Worm (Caenorhabditis elegans): ENCODE measurements around the gene C06E7.4.

Gene C06E7.4

DNA sequence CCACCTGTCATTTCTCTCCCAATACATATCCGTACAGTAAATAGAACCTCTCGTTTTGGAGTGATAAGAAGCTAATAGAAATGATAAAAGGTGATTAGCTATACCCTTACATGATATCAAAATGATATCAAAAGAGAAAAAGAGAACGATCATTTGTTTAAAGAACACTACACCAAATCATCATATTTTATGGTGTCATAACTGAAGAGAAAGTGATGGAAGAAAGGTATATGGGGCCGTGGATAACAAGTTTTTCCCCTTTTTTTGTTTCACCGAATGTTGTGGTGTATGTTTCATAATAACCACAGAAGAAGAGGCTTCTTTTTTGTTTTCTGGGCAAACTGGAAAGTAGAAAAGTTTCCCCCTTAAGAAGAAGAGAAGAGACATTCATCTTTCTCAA, 1.6 kb downstream of the C06E7.4 start:
- TF ChIP-seq unc-62 (GFP tag; optimal IDR thresholded peaks at IDR 0.05), result no peak

DNA sequence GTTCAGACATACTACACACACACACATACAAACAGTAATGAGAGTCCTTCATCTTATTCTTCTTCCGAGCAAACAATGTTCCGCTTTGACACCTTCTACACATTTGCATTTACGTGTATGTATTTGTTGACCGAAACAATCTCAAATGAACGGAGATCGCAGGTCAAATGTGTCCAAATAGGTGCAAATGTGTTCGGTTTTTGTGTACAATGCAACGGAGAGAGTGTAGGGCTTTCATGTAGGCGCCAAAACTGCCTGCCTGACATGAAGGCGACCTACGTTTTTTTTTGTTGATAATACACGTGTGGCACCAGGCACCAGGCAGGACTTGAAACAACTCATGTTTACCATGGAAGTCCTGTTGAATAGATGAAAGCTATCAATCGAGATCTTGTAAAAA, 2.8 kb downstream of the C06E7.4 start:
- TF ChIP-seq unc-62 (GFP tag; optimal IDR thresholded peaks at IDR 0.05), result no peak

DNA sequence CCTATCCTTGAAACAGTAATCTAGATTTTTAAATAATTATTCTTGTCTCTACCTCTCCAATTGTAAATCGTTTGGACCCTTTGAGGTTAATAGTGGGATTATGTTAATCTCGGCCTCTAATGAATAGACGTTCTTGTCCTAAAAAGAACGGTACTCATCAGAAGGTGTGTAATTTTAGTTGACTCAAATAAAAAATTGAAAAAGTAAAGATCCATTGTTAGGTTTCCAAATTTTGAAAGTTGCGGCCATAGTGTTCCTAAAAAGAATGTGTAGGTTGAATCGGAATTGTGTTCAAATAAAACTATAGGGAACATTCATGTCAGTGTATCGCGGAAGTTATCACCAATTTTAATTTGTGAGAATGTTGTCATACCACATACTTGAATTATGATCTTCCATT, 4.2 kb downstream of the C06E7.4 start:
- no peak for TF ChIP-seq unc-62 (GFP tag; optimal IDR thresholded peaks at IDR 0.05)

DNA sequence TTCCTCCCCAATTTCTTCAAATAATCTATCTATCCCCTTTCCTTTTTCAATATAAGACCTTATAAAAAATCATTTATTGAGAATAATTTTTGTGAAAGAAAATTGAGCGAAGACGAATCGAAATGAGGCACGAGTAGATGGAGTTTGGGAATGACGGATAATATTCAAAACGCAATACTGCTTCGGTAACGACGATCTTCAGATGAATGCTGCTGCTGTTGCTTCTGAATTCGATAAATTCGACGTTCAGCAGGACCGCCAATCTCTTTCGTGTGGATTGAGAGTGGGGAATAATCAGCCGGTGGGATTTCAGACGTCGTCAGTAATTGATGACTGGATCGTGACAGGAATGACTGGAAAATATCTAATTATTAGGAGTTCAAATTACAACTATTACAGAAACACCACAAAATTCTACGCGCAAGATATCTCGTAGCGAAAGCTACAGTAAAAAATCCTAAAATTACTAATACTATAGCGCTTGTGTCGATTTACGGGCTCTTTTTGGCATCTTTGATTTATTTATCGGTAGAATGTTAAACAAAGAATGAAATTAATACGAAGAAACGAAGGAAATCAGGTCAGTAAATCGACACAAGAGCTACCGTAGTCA, 8.9 kb downstream of the C06E7.4 start:
- TF ChIP-seq unc-62 (GFP tag; optimal IDR thresholded peaks at IDR 0.05), result no peak

DNA sequence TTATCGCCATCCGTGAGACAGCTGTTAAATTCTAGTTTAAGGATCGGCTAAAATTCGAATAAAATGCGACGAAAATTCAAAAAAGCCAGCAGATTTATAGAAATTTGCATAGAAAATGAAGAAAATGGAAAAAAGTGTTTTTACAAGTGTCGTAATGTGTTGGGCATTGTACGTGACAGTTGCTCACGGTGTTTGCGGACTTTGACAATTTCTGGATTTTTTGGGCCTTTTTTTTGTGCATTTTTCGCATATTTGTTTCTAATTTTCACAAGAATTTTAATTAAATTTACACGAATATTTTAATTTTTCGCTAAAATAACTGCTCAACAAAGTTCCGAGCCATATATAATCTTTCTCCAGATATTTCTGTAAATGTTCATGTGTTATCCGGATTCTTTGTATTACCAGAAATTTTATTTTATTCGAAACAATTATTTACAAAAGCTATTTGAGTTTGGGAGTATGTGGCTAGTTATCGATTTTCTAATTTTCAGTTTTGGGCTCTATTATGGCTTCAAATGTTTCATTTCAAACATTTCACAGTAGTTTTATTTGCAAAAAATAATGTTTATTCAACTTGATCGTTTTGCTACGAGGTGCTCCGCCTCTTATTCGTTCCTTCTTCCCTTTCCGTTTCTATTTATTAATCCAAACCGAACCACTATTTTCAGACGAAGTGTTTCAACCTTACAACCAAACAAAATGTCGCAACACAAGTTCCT, 11.6 kb downstream of the C06E7.4 start, which contains the start of gene sams-3:
sams-3 (plus strand) TSS at position 672 of the 722 bp plus-strand sequence.
- TF ChIP-seq unc-62 (GFP tag; optimal IDR thresholded peaks at IDR 0.05), result no peak

DNA sequence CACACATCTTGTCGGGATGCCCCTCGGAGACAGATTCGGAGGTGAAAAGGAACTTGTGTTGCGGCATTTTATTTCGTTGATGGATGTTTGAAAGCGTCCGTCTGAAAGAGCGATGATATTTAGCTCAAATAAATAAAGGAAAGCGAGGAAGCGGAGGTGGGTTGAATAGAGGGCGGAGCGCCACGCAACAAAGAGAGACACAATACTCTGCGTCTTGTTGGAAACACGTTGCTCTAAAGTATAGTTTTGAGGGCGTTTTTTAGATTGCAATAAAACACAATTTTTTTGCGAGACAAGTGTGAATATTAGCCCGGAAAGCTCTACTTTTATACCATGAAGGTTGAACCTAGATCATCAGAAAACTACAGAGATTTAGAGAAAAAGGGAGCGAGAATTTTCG, 13.5 kb downstream of the C06E7.4 start, which contains the start of gene sams-4:
sams-4 (minus strand) TSS at position 101 of the 400 bp plus-strand sequence.
- TF ChIP-seq unc-62 (GFP tag; optimal IDR thresholded peaks at IDR 0.05), result no peak

DNA sequence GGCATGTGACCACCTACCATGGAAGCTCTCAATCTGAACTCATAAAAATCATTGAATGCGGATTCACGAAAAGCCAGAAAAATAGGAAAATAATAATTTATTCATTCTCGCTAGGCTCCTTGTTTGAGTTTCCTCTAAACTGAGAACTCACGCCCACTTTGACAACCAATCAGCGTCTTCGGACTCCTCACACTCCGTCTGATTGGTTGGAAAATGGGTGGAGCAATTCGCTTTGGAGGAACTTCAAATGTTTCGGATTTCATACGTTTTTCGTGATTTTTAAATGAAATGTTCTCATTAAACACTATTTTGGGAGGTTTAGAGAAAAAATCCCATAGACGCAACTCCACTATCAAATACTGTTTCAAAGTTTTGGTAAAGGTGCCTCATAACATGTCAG, 16.9 kb downstream of the C06E7.4 start:
- no peak for TF ChIP-seq unc-62 (GFP tag; optimal IDR thresholded peaks at IDR 0.05)

DNA sequence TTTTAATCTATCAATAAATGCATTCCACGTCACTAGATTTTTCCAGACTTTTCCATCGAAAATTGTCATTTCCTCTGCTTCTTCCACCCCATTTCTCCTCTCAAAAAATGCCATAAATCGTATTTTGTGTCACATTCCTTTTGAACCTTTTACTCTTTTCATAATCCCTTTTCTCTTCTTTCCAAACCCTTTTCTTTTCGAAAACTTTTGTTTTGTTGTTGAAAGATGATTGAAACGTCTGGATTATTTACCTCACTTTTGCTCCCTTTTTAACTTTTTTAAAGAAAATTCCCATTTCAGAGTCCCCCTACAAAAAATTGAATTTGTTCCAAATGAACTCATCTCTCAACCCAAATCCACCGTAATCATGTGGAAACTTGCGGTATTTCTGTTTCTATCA, 20.6 kb downstream of the C06E7.4 start, which contains the start of gene C06E7.2:
C06E7.2 (plus strand) TSS at position 301 of the 400 bp plus-strand sequence.
- TF ChIP-seq unc-62 (GFP tag; optimal IDR thresholded peaks at IDR 0.05), result no peak

DNA sequence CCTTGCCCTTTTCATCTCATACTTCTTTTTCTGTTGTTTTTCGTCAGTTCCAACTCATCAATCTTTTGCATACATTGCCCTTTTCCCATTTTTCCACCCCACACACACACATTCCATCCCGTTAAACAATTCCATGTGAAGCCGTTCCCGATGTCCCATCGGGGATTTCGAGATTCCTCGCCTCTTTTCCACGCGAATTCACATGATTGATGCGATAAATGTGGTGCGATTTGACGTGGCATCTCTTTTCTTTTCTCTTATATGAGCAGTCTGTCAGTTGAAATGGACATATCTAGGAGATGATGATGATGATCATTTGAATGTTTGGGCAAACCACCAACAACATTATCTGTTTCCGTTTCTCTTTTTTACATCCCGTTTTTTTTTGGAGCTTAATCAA, 25.6 kb downstream of the C06E7.4 start:
- TF ChIP-seq unc-62 (GFP tag; optimal IDR thresholded peaks at IDR 0.05), result no peak

DNA sequence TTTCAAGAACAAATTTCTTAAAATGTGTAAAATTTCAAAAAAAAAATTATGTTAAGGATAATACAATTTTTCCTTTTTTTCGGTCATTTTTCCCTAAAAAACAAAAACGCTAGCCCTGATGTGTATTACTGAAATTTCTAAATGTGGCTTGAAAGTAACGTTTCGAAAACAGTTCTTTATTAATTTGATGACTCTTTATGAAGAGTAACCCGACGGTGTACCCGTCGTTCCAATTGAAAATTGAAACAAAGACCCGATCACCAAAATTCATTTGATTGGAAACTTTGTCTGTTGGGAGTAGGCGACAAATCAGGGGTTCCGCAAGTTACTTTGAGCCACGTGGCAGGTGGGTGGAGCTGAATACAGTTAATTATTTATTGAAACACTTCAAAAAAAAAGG, 27.0 kb downstream of the C06E7.4 start:
- TF ChIP-seq unc-62 (GFP tag; optimal IDR thresholded peaks at IDR 0.05), result no peak

DNA sequence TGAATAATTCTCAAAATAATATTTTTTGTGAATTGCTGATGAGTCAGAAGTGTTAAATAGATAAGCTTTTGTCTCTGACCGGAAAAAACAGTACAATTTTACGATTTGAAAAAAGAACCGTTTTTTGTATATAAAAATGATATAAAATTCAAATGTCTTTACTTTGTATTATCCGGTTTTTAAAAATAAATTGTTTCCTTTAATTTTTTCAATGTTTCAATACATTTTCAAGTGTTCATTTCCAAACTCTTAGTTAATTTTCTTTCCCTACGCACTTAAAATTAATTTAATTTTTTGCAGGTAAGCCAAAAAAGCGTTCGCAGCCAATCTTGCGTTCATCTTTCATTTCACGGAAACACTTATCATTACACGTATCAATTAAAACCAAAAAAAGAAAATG, 35.3 kb downstream of the C06E7.4 start, which contains the start of gene egal-1:
egal-1 (plus strand) TSS at position 301 of the 400 bp plus-strand sequence.
- no peak for TF ChIP-seq unc-62 (GFP tag; optimal IDR thresholded peaks at IDR 0.05)

DNA sequence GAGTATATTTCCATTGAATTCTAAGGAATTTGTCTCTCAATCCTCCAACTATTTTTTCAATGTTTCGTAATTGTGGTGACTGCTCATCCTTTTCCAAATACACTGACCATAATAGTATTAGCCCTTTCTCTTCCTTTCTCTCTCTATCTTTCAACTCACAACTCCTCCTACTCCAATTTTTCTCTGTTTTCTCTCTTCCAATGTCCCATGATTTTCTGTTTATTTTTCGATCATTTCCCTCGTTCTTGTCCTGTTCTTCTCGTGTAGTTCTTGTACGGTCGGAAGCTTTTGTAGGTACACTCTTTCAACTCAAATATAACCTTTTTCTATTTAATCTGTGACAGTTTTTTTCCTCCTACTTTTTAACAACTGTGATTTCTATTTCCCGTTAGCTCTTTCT, 37.8 kb downstream of the C06E7.4 start:
- TF ChIP-seq unc-62 (GFP tag; optimal IDR thresholded peaks at IDR 0.05), result no peak

DNA sequence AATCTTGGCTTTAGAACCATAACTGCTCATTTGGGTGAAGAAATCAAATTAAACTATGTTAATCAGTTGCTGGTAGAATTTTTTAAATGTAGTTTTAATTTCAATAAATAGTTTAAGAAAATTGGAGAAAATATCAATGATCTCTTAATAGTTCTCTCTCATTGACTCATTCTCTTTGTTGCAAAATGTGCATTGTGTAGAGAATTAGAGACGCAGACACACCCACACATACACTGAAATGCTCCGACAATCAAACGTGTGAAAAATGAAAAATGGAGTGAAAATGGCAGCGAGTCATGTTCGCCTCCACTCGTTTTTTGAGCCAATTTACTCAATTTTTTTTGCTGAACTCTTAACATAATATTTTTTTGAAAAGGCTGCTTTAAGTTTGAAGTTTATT, 38.8 kb downstream of the C06E7.4 start:
- no peak for TF ChIP-seq unc-62 (GFP tag; optimal IDR thresholded peaks at IDR 0.05)

DNA sequence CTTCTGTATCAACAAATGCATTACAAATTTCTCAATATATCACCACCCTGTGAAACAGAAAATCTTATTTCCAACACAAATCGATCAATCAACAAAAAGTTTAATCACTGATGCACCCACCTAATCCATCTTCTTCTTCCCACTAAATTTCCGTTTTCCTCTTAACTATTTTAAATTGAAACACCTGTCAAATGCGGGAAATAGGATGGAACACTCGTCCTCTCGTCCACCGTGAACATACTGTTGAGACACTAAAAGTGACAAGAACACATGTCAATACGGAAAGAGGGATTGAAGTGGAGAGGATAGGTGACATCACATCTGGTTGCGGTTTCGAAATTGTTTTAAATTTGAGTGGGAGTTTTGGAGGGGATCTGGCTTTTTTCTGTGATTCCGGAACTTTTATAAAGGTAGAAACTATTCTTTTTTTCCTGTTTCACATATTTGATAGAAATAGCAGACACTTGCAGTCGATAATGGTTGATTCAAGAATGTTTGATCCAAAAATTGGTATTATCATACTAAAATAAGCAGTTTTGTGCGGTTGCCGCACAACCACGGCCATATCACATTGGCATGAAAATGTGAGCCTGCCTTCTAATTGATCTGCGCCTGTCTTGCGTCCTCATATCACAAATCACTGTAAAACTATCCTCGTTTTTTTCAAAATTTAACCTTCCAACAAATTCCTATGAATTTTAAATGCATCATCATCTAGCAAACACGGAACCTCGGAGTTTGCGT, 39.5 kb downstream of the C06E7.4 start:
- no peak for TF ChIP-seq unc-62 (GFP tag; optimal IDR thresholded peaks at IDR 0.05)

DNA sequence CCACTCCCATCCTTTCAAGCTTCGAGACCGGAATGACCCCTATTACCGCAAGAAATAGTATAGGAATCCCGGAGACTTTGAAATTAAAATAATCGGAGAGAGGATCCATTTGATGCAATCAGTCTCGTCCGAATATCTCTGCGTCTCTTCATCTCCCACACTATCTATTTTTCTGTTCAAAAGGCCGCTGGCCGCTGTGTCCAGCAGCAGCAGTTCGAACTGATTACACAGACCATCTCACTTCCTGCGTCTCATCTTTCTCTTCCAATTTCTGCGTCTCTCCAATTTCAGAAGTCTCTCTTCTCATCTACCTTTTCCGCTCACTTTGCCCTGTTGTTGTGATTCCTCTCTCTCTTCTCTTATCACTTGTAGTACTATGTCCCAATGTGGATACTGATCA, 42.3 kb downstream of the C06E7.4 start:
- TF ChIP-seq unc-62 (GFP tag; optimal IDR thresholded peaks at IDR 0.05), result no peak

DNA sequence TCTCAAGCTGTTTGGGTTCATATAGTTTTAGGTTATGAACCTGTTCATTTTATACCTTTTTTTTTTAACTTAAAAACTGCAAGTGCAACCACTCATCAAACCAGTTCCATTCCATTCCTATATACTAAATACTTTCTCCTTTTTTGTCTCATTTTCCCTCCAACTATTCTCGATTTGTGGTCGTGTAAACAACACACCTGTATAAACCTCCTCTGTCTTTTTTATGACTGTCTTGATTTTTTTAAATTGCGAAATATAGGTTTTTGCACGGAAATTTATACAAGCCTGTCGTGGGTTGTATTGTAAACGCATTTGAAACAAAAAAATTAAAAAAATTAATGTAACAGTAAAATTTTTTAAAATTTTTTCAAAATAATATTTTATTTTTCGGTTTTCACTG, 43.3 kb downstream of the C06E7.4 start:
- no peak for TF ChIP-seq unc-62 (GFP tag; optimal IDR thresholded peaks at IDR 0.05)

Measured in whole organism, dauer.